Fruit fly (Drosophila melanogaster) whole organism, prepupa: ENCODE results near the gene rump.
A peak's percentile ranks its signal among the peaks of the same experiment; 100 is the strongest.

Source experiments
- Blimp-1 ChIP-seq: fragments of 200-800 bp; sonication (Bioruptor generic); optimal IDR thresholded peaks from 3 replicates; lab custom pipeline; 2017; ENCODE audit warnings: missing biosample characterization, missing genetic modification characterization, mild to moderate bottlenecking, moderate library complexity, missing genetic modification reagents
- CG10631 ChIP-seq: fragments of 200-800 bp; sonication (Bioruptor generic); optimal IDR thresholded peaks from 2 replicates; lab custom pipeline; 2016; ENCODE audit warnings: missing biosample characterization, missing genetic modification characterization
- CG10669 ChIP-seq: fragments of 200-800 bp; sonication (Bioruptor generic); optimal IDR thresholded peaks from 3 replicates; lab custom pipeline; 2018; ENCODE audit warnings: missing biosample characterization, mild to moderate bottlenecking, missing genetic modification characterization, moderate library complexity
- CG11294 ChIP-seq: fragments of 200-800 bp; sonication (Bioruptor generic); IDR thresholded peaks from 2 replicates; pipeline ENCODE4 v1.3.6; 2022; ENCODE audit warnings: missing biosample characterization, missing genetic modification characterization
- CG11762 ChIP-seq: fragments of 200-800 bp; sonication (Bioruptor generic); optimal IDR thresholded peaks from 3 replicates; lab custom pipeline; 2016; ENCODE audit warnings: missing biosample characterization, missing genetic modification characterization; ENCODE audit not compliant: insufficient read depth
- CG11902 ChIP-seq: fragments of 200-800 bp; sonication (Bioruptor generic); optimal IDR thresholded peaks from 3 replicates; lab custom pipeline; 2016; ENCODE audit warnings: missing biosample characterization, missing genetic modification characterization
- CG15336 ChIP-seq: fragments of 200-800 bp; sonication (Bioruptor generic); IDR thresholded peaks from 2 replicates; pipeline ENCODE4 v1.3.6; 2022; ENCODE audit warnings: missing biosample characterization, missing genetic modification characterization
- CG16779 ChIP-seq: fragments of 200-800 bp; sonication (Bioruptor generic); optimal IDR thresholded peaks from 3 replicates; lab custom pipeline; 2017; ENCODE audit warnings: missing biosample characterization, mild to moderate bottlenecking, missing genetic modification characterization
- CG3032 ChIP-seq: fragments of 200-800 bp; optimal IDR thresholded peaks from 2 replicates; lab custom pipeline; 2019; ENCODE audit warnings: missing biosample characterization, mild to moderate bottlenecking, missing genetic modification characterization, moderate library complexity
- CG31627 ChIP-seq: fragments of 200-800 bp; sonication (Bioruptor generic); optimal IDR thresholded peaks from 3 replicates; lab custom pipeline; 2016; ENCODE audit warnings: missing biosample characterization, missing genetic modification characterization
- CG32006 ChIP-seq: fragments of 200-800 bp; sonication (Bioruptor generic); optimal IDR thresholded peaks from 3 replicates; lab custom pipeline; 2017; ENCODE audit warnings: missing biosample characterization, mild to moderate bottlenecking, missing genetic modification characterization
- CG34406 ChIP-seq: fragments of 200-800 bp; sonication (Bioruptor generic); optimal IDR thresholded peaks from 3 replicates; lab custom pipeline; 2016; ENCODE audit warnings: missing biosample characterization, missing genetic modification characterization
- CG3919 ChIP-seq: fragments of 200-800 bp; sonication (Bioruptor generic); optimal IDR thresholded peaks from 3 replicates; lab custom pipeline; 2016; ENCODE audit warnings: missing biosample characterization, missing genetic modification characterization
- CG4318 ChIP-seq: fragments of 200-800 bp; sonication (Bioruptor generic); optimal IDR thresholded peaks from 3 replicates; lab custom pipeline; 2017; ENCODE audit warnings: missing biosample characterization, mild to moderate bottlenecking, missing genetic modification characterization
- CG6163 ChIP-seq: fragments of 200-800 bp; sonication (Bioruptor generic); IDR thresholded peaks from 3 replicates; pipeline ENCODE4 v1.3.6; 2022; ENCODE audit warnings: missing biosample characterization, missing genetic modification characterization
- CG6276 ChIP-seq: fragments of 200-800 bp; sonication (Bioruptor generic); optimal IDR thresholded peaks from 2 replicates; lab custom pipeline; 2017; ENCODE audit warnings: missing biosample characterization, mild to moderate bottlenecking, missing genetic modification characterization
- CG6792 ChIP-seq: fragments of 200-800 bp; sonication (Bioruptor generic); optimal IDR thresholded peaks from 3 replicates; lab custom pipeline; 2016; ENCODE audit warnings: missing biosample characterization, missing genetic modification characterization
- CG6808 ChIP-seq: fragments of 200-800 bp; sonication (Bioruptor generic); optimal IDR thresholded peaks from 3 replicates; lab custom pipeline; 2017; ENCODE audit warnings: missing biosample characterization, missing genetic modification characterization, mild to moderate bottlenecking, moderate library complexity, missing genetic modification reagents
- CG6854 ChIP-seq: fragments of 200-800 bp; sonication (Bioruptor generic); optimal IDR thresholded peaks from 2 replicates; lab custom pipeline; 2017; ENCODE audit warnings: missing biosample characterization, mild to moderate bottlenecking, missing genetic modification characterization
- CG7368 ChIP-seq: fragments of 200-800 bp; sonication (Bioruptor generic); optimal IDR thresholded peaks from 3 replicates; lab custom pipeline; 2016; ENCODE audit warnings: missing biosample characterization, missing genetic modification characterization
- CG8119 ChIP-seq: fragments of 200-800 bp; sonication (Bioruptor generic); IDR thresholded peaks from 3 replicates; pipeline ENCODE4 v1.3.6; 2022; ENCODE audit warnings: missing biosample characterization, missing genetic modification characterization
- CG8632 ChIP-seq: fragments of 200-800 bp; sonication (Bioruptor generic); optimal IDR thresholded peaks from 3 replicates; lab custom pipeline; 2016; ENCODE audit warnings: missing biosample characterization, missing genetic modification characterization
- CG9139 ChIP-seq: fragments of 200-800 bp; sonication (Bioruptor generic); optimal IDR thresholded peaks from 3 replicates; lab custom pipeline; 2017; ENCODE audit warnings: missing biosample characterization, mild to moderate bottlenecking, missing genetic modification characterization
- Eip75B ChIP-seq: fragments of 200-800 bp; sonication (Bioruptor generic); optimal IDR thresholded peaks from 3 replicates; lab custom pipeline; 2016; ENCODE audit warnings: missing biosample characterization, missing genetic modification characterization
- Eip93F ChIP-seq: fragments of 200-800 bp; sonication (Bioruptor generic); optimal IDR thresholded peaks from 2 replicates; lab custom pipeline; 2016; ENCODE audit warnings: missing biosample characterization, mild to moderate bottlenecking, missing genetic modification characterization
- Ets96B ChIP-seq: fragments of 200-800 bp; optimal IDR thresholded peaks from 2 replicates; lab custom pipeline; 2019; ENCODE audit warnings: missing biosample characterization, mild to moderate bottlenecking, missing genetic modification characterization, moderate library complexity
- Gug ChIP-seq: fragments of 200-800 bp; sonication (Bioruptor generic); IDR thresholded peaks from 2 replicates; pipeline ENCODE4 v1.3.6; 2022; ENCODE audit warnings: missing biosample characterization, missing genetic modification characterization
- Hr38 ChIP-seq: sonication (Bioruptor generic); optimal IDR thresholded peaks from 2 replicates; lab custom pipeline; 2016; ENCODE audit warnings: missing biosample characterization, missing genetic modification characterization
- Hr39 ChIP-seq: fragments of 200-800 bp; sonication (Bioruptor generic); optimal IDR thresholded peaks from 2 replicates; lab custom pipeline; 2016; ENCODE audit warnings: missing biosample characterization, missing genetic modification characterization
- Hr4 ChIP-seq: fragments of 200-800 bp; sonication (Bioruptor generic); optimal IDR thresholded peaks from 3 replicates; lab custom pipeline; 2016; ENCODE audit warnings: missing biosample characterization, missing genetic modification characterization
- Lpt ChIP-seq: fragments of 200-800 bp; sonication (Bioruptor generic); optimal IDR thresholded peaks from 3 replicates; lab custom pipeline; 2016; ENCODE audit warnings: missing biosample characterization, missing genetic modification characterization
- Met ChIP-seq: fragments of 200-800 bp; sonication (Bioruptor generic); optimal IDR thresholded peaks from 3 replicates; lab custom pipeline; 2016; ENCODE audit warnings: missing biosample characterization, missing genetic modification characterization
- OdsH ChIP-seq: fragments of 200-800 bp; sonication (Bioruptor generic); optimal IDR thresholded peaks from 3 replicates; lab custom pipeline; 2016; ENCODE audit warnings: missing biosample characterization, missing genetic modification characterization
- Smox ChIP-seq: fragments of 200-800 bp; sonication (Bioruptor generic); optimal IDR thresholded peaks from 3 replicates; lab custom pipeline; 2016; ENCODE audit warnings: missing biosample characterization, missing genetic modification characterization
- Sox102F ChIP-seq: fragments of 200-800 bp; sonication (Bioruptor generic); optimal IDR thresholded peaks from 2 replicates; lab custom pipeline; 2016; ENCODE audit warnings: missing biosample characterization, mild to moderate bottlenecking, missing genetic modification characterization
- Sox14 ChIP-seq: fragments of 200-800 bp; sonication (Bioruptor generic); optimal IDR thresholded peaks from 3 replicates; lab custom pipeline; 2016; ENCODE audit warnings: missing biosample characterization, missing genetic modification characterization
- achi ChIP-seq: fragments of 200-800 bp; sonication (Bioruptor generic); optimal IDR thresholded peaks from 3 replicates; lab custom pipeline; 2016; ENCODE audit warnings: missing biosample characterization, missing genetic modification characterization
- acj6 ChIP-seq: fragments of 200-800 bp; sonication (Bioruptor generic); optimal IDR thresholded peaks from 3 replicates; lab custom pipeline; 2016; ENCODE audit warnings: missing biosample characterization, missing genetic modification characterization
- cyc ChIP-seq: fragments of 200-800 bp; sonication (Bioruptor generic); optimal IDR thresholded peaks from 3 replicates; lab custom pipeline; 2016; ENCODE audit warnings: missing biosample characterization, missing genetic modification characterization
- dac ChIP-seq: fragments of 200-800 bp; sonication (Bioruptor generic); optimal IDR thresholded peaks from 2 replicates; lab custom pipeline; 2017; ENCODE audit warnings: missing biosample characterization, mild to moderate bottlenecking, missing genetic modification characterization
- dsx ChIP-seq: fragments of 200-800 bp; optimal IDR thresholded peaks from 3 replicates; lab custom pipeline; 2019; ENCODE audit warnings: missing biosample characterization, mild to moderate bottlenecking, missing genetic modification characterization, moderate library complexity; ENCODE audit not compliant: poor library complexity, severe bottlenecking
- esn ChIP-seq: fragments of 200-800 bp; sonication (Bioruptor generic); optimal IDR thresholded peaks from 2 replicates; lab custom pipeline; 2016; ENCODE audit warnings: missing biosample characterization, mild to moderate bottlenecking, missing genetic modification characterization, moderate library complexity
- fd59A ChIP-seq: fragments of 200-800 bp; sonication (Bioruptor generic); optimal IDR thresholded peaks from 2 replicates; lab custom pipeline; 2017; ENCODE audit warnings: missing biosample characterization, mild to moderate bottlenecking, missing genetic modification characterization, missing genetic modification reagents
- fd85E ChIP-seq: fragments of 200-800 bp; sonication (Bioruptor generic); optimal IDR thresholded peaks from 3 replicates; lab custom pipeline; 2016; ENCODE audit warnings: missing biosample characterization, missing genetic modification characterization
- fkh ChIP-seq: fragments of 200-800 bp; sonication (Bioruptor generic); optimal IDR thresholded peaks from 3 replicates; lab custom pipeline; 2017; ENCODE audit warnings: missing biosample characterization, mild to moderate bottlenecking, missing genetic modification characterization, moderate library complexity
- lz ChIP-seq: fragments of 200-800 bp; sonication (Bioruptor generic); optimal IDR thresholded peaks from 3 replicates; lab custom pipeline; 2016; ENCODE audit warnings: missing biosample characterization, missing genetic modification characterization
- net ChIP-seq: fragments of 200-800 bp; sonication (Bioruptor generic); optimal IDR thresholded peaks from 3 replicates; lab custom pipeline; 2016; ENCODE audit warnings: missing biosample characterization, missing genetic modification characterization
- pdm3 ChIP-seq: fragments of 200-800 bp; sonication (Bioruptor generic); optimal IDR thresholded peaks from 3 replicates; lab custom pipeline; 2016; ENCODE audit warnings: missing biosample characterization, missing genetic modification characterization
- ss ChIP-seq, 2 experiments: fragments of 200-800 bp; sonication (Bioruptor generic); optimal IDR thresholded peaks; 2 replicates in 1 of 2; 3 replicates in 1 of 2; lab custom pipeline; 2017 to 2018; ENCODE audit warnings: mild to moderate bottlenecking in 2 of 2, missing biosample characterization in 2 of 2, missing genetic modification characterization in 2 of 2, moderate library complexity in 1 of 2
- svp ChIP-seq: fragments of 200-800 bp; sonication (Bioruptor generic); peaks from one replicate; lab custom pipeline; 2016; ENCODE audit warnings: missing biosample characterization, missing genetic modification characterization
- topi ChIP-seq: fragments of 200-800 bp; sonication (Bioruptor generic); optimal IDR thresholded peaks from 3 replicates; lab custom pipeline; 2016; ENCODE audit warnings: missing biosample characterization, missing genetic modification characterization
- vri ChIP-seq: fragments of 200-800 bp; sonication (Bioruptor generic); optimal IDR thresholded peaks from 3 replicates; lab custom pipeline; 2016; ENCODE audit warnings: missing biosample characterization, mild to moderate bottlenecking, missing genetic modification characterization

Gene rump

dm6 chr3R:9555334-9555974, 45.3 kb upstream of the rump start, which contains the start of the genes CG9386 and BckdhA:
CG9386 (minus strand) TSS chr3R:9555408.
BckdhA (plus strand) TSS chr3R:9555785.
- no peak for TF ChIP-seq CG34406 (GFP tag; lab: Kevin White, UChicago)
- no peak for TF ChIP-seq ss (GFP tag; optimal IDR thresholded peaks at IDR 0.05; lab: Kevin White, UChicago)
- TF ChIP-seq topi (GFP tag; lab: Kevin White, UChicago): peak; percentile 38
- no peak for TF ChIP-seq CG10669
- no peak for TF ChIP-seq CG8632 (GFP tag; lab: Kevin White, UChicago)
- TF ChIP-seq dac (GFP tag; lab: Kevin White, UChicago): no peak
- TF ChIP-seq svp (GFP tag; lab: Kevin White, UChicago): no peak
- TF ChIP-seq CG6808: no peak
- TF ChIP-seq CG3032 (tag; lab: Kevin White, UChicago): peak; percentile 27
- peak; percentile 67 for TF ChIP-seq esn (GFP tag; lab: Kevin White, UChicago)
- peak; percentile 97 for TF ChIP-seq vri (GFP tag; lab: Kevin White, UChicago)
- TF ChIP-seq Eip75B: no peak
- TF ChIP-seq Hr4: no peak
- no peak for TF ChIP-seq pdm3 (GFP tag; lab: Kevin White, UChicago)
- no peak for TF ChIP-seq CG16779 (tag; lab: Kevin White, UChicago)
- TF ChIP-seq Eip93F: no peak
- no peak for TF ChIP-seq dsx
- TF ChIP-seq achi: peak; percentile 40
- no peak for TF ChIP-seq fd59A (GFP tag; lab: Kevin White, UChicago)
- no peak for TF ChIP-seq CG4318
- TF ChIP-seq Blimp-1 (GFP tag; lab: Kevin White, UChicago): no peak
- peak; percentile 55 for TF ChIP-seq CG3919
- no peak; the same call in 1 of the 2 replicates for TF ChIP-seq Gug (GFP tag; lab: Robert Waterston, UW)
- no peak for TF ChIP-seq CG6276 (GFP tag; lab: Kevin White, UChicago)
- peak; percentile 36 for TF ChIP-seq CG6792 (GFP tag; lab: Kevin White, UChicago)
- no peak for TF ChIP-seq Smox (GFP tag; lab: Kevin White, UChicago)
- TF ChIP-seq Lpt: no peak
- TF ChIP-seq OdsH (GFP tag; lab: Kevin White, UChicago): no peak
- TF ChIP-seq cyc (GFP tag; lab: Kevin White, UChicago): peak; percentile 38
- TF ChIP-seq CG15336 (GFP tag; lab: Robert Waterston, UW): peak; percentile 15; the same call in 1 of the 2 replicates
- TF ChIP-seq fkh (GFP tag; lab: Kevin White, UChicago): no peak
- no peak for TF ChIP-seq CG8119 (GFP tag; lab: Robert Waterston, UW)
- TF ChIP-seq acj6 (GFP tag; lab: Kevin White, UChicago): peak; percentile 39
- TF ChIP-seq Met (GFP tag; lab: Kevin White, UChicago): no peak
- TF ChIP-seq Sox14 (GFP tag; lab: Kevin White, UChicago): peak; percentile 25
- TF ChIP-seq CG9139 (GFP tag; lab: Kevin White, UChicago): no peak
- TF ChIP-seq CG6163 (GFP tag; lab: Robert Waterston, UW): no peak
- TF ChIP-seq fd85E (GFP tag; lab: Kevin White, UChicago): no peak
- no peak for TF ChIP-seq CG11902
- peak; percentile 44 for TF ChIP-seq Hr39 (GFP tag; lab: Kevin White, UChicago)
- no peak for TF ChIP-seq Ets96B
- TF ChIP-seq CG6854 (GFP tag; lab: Kevin White, UChicago): no peak
- no peak for TF ChIP-seq Hr38 (GFP tag; lab: Kevin White, UChicago)
- TF ChIP-seq CG32006 (GFP tag; lab: Kevin White, UChicago): no peak
- TF ChIP-seq CG11294: no peak
- peak; percentile 54 for TF ChIP-seq CG10631 (GFP tag; lab: Kevin White, UChicago)
- TF ChIP-seq lz: peak; percentile 46
- TF ChIP-seq net (GFP tag; lab: Kevin White, UChicago): no peak
- no peak for TF ChIP-seq CG11762 (GFP tag; lab: Kevin White, UChicago)
- TF ChIP-seq Sox102F (GFP tag; lab: Kevin White, UChicago): no peak
- peak; percentile 58 for TF ChIP-seq CG31627
- no peak for TF ChIP-seq CG7368 (GFP tag; lab: Kevin White, UChicago)
